Worm (Caenorhabditis elegans) whole organism, late embryonic: ENCODE data around the gene kcnl-3.

Experiments
- Y22D7AL.16 ChIP-seq: sonication (generic microtip); optimal IDR thresholded peaks from 2 replicates; lab custom pipeline; 2016; ENCODE audit warnings: missing genetic modification characterization, missing compliant biosample characterization
- ama-1 ChIP-seq: fragments of 150-350 bp; optimal IDR thresholded peaks from 2 replicates; lab custom pipeline; 2014
- ceh-9 ChIP-seq: sonication (generic microtip); optimal IDR thresholded peaks from 2 replicates; lab custom pipeline; 2016; ENCODE audit warnings: mild to moderate bottlenecking, missing genetic modification characterization, inconsistent platforms, missing compliant biosample characterization
- elt-4 ChIP-seq: sonication (generic microtip); optimal IDR thresholded peaks from 2 replicates; lab custom pipeline; 2016; ENCODE audit warnings: missing genetic modification characterization, missing compliant biosample characterization
- fkh-10 ChIP-seq: fragments of 150-350 bp; optimal IDR thresholded peaks from 2 replicates; lab custom pipeline; 2014; ENCODE audit warnings: missing biosample characterization, missing genetic modification reagents, missing genetic modification characterization
- hlh-30 ChIP-seq: sonication (generic microtip); optimal IDR thresholded peaks from 2 replicates; lab custom pipeline; 2017; ENCODE audit warnings: antibody characterized with exemption, missing genetic modification characterization, missing compliant biosample characterization; ENCODE audit not compliant: insufficient read depth
- npax-4 ChIP-seq: sonication (generic microtip); optimal IDR thresholded peaks from 2 replicates; lab custom pipeline; 2016; ENCODE audit warnings: missing genetic modification characterization, missing compliant biosample characterization
- pat-9 ChIP-seq: fragments of 200-800 bp; sonication (Bioruptor generic); optimal IDR thresholded peaks from 2 replicates; lab custom pipeline; 2018; ENCODE audit warnings: mild to moderate bottlenecking, missing genetic modification characterization, moderate library complexity, missing compliant biosample characterization
- pha-4 ChIP-seq: fragments of 150-350 bp; optimal IDR thresholded peaks from 2 replicates; lab custom pipeline; 2018; ENCODE audit warnings: missing biosample characterization, missing genetic modification reagents, missing genetic modification characterization
- rnt-1 ChIP-seq: sonication (generic microtip); optimal IDR thresholded peaks from 2 replicates; lab custom pipeline; 2016; ENCODE audit warnings: missing genetic modification characterization, missing compliant biosample characterization
- sdc-2 ChIP-seq: sonication (generic microtip); optimal IDR thresholded peaks from 2 replicates; lab custom pipeline; 2016; ENCODE audit warnings: missing genotype, missing genetic modification characterization, missing compliant biosample characterization
- unc-3 ChIP-seq, 2 experiments: fragments of 200-800 bp in 1 of 2; sonication (Bioruptor generic) in 1 of 2; sonication (generic microtip) in 1 of 2; conservative IDR thresholded peaks in 1 of 2; optimal IDR thresholded peaks in 1 of 2; 2 replicates each; pipeline versions ENCODE4 v1.3.6 to Lab custom; 2016 to 2022; ENCODE audit warnings: missing compliant biosample characterization in 2 of 2, missing genetic modification characterization in 2 of 2, missing genetic modification reagents in 1 of 2
- unc-42 ChIP-seq: sonication (generic microtip); optimal IDR thresholded peaks from 2 replicates; lab custom pipeline; 2016; ENCODE audit warnings: missing genotype, missing genetic modification characterization, missing compliant biosample characterization
- unc-55 ChIP-seq: sonication (generic microtip); optimal IDR thresholded peaks from 2 replicates; lab custom pipeline; 2017; ENCODE audit warnings: missing biosample characterization, missing genetic modification reagents, missing genetic modification characterization

ce11 chrX:5414250-5414649 lies 27.6 kb downstream of the kcnl-3 start, which contains the start of gene C41A3.2:
- TF ChIP-seq hlh-30 (no peak), sdc-2 (tag; lab: Kevin White, UChicago) (no peak), fkh-10 (GFP tag; lab: Kevin White, UChicago) (no peak), Y22D7AL.16 (tag; lab: Kevin White, UChicago) (no peak), pat-9 (tag; lab: Kevin White, UChicago) (no peak), ceh-9 (no peak), elt-4 (tag; lab: Kevin White, UChicago) (no peak), unc-3 (GFP tag; conservative IDR thresholded peaks at IDR 0.05; lab: Robert Waterston, UW) (no peak), unc-3 (tag; optimal IDR thresholded peaks at IDR 0.05; lab: Kevin White, UChicago) (no peak), unc-42 (tag; lab: Kevin White, UChicago) (no peak), ama-1 (lab: Kevin White, UChicago) (no peak), npax-4 (tag; lab: Kevin White, UChicago) (no peak), rnt-1 (tag; lab: Kevin White, UChicago) (no peak), unc-55 (no peak), pha-4 (tag; lab: Kevin White, UChicago) (no peak)
